Worm (Caenorhabditis elegans): ENCODE measurements around the gene srh-19.

- TF ChIP-seq ceh-19 (GFP tag; optimal IDR thresholded peaks at IDR 0.05) (no peak), sox-2 (GFP tag; IDR thresholded peaks at IDR 0.05) (no peak), elt-2 (tag; optimal IDR thresholded peaks at IDR 0.05) (no peak), dmd-4 (tag; optimal IDR thresholded peaks at IDR 0.05; ENCODE audit: borderline replicate concordance) (no peak), fkh-10 (GFP tag; optimal IDR thresholded peaks at IDR 0.05) (no peak), pha-4 (tag; optimal IDR thresholded peaks at IDR 0.05) (no peak), zip-5 (tag; optimal IDR thresholded peaks at IDR 0.05) (no peak), ceh-48 (tag; optimal IDR thresholded peaks at IDR 0.05) (no peak), C08G9.2 (tag; optimal IDR thresholded peaks at IDR 0.05) (no peak), hlh-13 (GFP tag; optimal IDR thresholded peaks at IDR 0.05) (no peak), ceh-18 (tag; optimal IDR thresholded peaks at IDR 0.05) (no peak)
Measured at ce11 chrX:1424509-1424908, 11.6 kb downstream of the srh-19 start, which contains the start of gene F19G12.3.
